Fruit fly (Drosophila melanogaster) whole organism, pupa: ENCODE measurements around the gene obst-H.

ENCODE experiments used
- CG10348 ChIP-seq: fragments of 200-800 bp; sonication (Bioruptor generic); IDR thresholded peaks from 2 replicates; pipeline ENCODE4 v1.3.6; 2022; ENCODE audit warnings: missing biosample characterization, missing genetic modification characterization
- CG12605 ChIP-seq: fragments of 200-800 bp; sonication (Bioruptor generic); IDR thresholded peaks from 2 replicates; pipeline ENCODE4 v1.3.6; 2022; ENCODE audit warnings: missing biosample characterization, missing genetic modification characterization
- CG14655 ChIP-seq: fragments of 200-800 bp; sonication (Bioruptor generic); optimal IDR thresholded peaks from 3 replicates; lab custom pipeline; 2017; ENCODE audit warnings: mild to moderate bottlenecking, missing biosample characterization, missing genetic modification reagents, missing genetic modification characterization
- CG15710 ChIP-seq: fragments of 200-800 bp; sonication (Bioruptor generic); optimal IDR thresholded peaks from 2 replicates; lab custom pipeline; 2018; ENCODE audit warnings: missing biosample characterization, mild to moderate bottlenecking, missing genetic modification characterization, moderate library complexity
- CG17806 ChIP-seq: fragments of 200-800 bp; sonication (Bioruptor generic); optimal IDR thresholded peaks from 2 replicates; lab custom pipeline; 2018; ENCODE audit warnings: missing biosample characterization, mild to moderate bottlenecking, missing genetic modification characterization, moderate library complexity
- CG32121 ChIP-seq: fragments of 200-800 bp; sonication (Bioruptor generic); IDR thresholded peaks from 2 replicates; pipeline ENCODE4 v1.3.6; 2022; ENCODE audit warnings: missing biosample characterization, missing genetic modification characterization
- EcR ChIP-seq: fragments of 200-800 bp; sonication (Bioruptor generic); optimal IDR thresholded peaks from 3 replicates; lab custom pipeline; 2019; ENCODE audit warnings: missing biosample characterization, missing genetic modification characterization, mild to moderate bottlenecking, moderate library complexity, missing genetic modification reagents
- Ets98B ChIP-seq: fragments of 200-800 bp; sonication (Bioruptor generic); IDR thresholded peaks from 2 replicates; pipeline ENCODE4 v1.3.6; 2022; ENCODE audit warnings: missing biosample characterization, missing genetic modification characterization
- fd96Ca ChIP-seq: fragments of 200-800 bp; sonication (Bioruptor generic); IDR thresholded peaks from 3 replicates; pipeline ENCODE4 v1.3.6; 2022; ENCODE audit warnings: missing biosample characterization, missing genetic modification characterization
- gl ChIP-seq: fragments of 200-800 bp; sonication (Bioruptor generic); optimal IDR thresholded peaks from 2 replicates; lab custom pipeline; 2018; ENCODE audit warnings: missing biosample characterization, mild to moderate bottlenecking, missing genetic modification characterization
- rn ChIP-seq: fragments of 200-800 bp; sonication (Bioruptor generic); IDR thresholded peaks from 2 replicates; pipeline ENCODE4 v1.3.6; 2022; ENCODE audit warnings: missing biosample characterization, missing genetic modification characterization

DNA sequence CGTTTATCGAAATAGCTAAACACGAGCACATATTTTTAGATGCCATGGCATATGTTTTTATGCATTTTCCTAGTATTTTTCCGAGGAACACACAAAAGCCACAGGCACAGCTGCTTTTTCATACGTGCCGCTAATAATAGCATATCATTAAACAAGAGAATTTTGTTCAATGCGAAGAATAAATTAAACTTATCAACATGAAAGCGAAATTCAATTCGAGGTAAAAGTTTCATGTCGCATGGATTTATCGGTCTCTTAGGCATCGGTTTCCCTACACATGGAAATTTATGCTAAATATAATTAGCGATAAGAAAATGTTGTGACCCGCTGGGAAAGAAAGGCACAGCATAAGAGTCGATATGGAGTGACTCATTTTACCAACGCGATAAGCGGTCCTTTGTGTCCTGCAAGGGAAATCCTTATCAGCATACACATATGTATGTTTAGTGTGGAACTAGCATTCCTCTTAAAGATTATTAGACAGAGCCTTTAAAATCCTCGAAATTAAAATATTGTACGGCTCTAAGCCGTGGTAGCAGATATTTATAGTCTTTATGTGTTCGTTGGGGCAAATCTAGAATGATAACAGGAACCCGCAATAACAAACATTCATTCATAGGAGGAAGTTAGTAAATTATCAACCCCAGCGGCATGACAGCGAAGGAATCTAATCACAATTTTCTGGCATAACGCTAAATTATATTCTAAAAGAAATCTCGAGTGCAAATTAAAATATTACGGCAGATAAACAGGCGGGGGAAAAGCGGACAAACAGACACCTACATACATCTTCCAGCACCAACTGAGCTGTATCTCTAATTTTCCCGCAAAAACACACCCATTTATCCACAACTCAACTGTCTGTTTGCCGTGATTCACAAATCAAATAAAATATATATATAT is 2.6 kb upstream of the obst-H start, which contains the start of gene CG43248:
- no peak for TF ChIP-seq Ets98B
- no peak for TF ChIP-seq EcR
- no peak for TF ChIP-seq fd96Ca (GFP tag; lab: Robert Waterston, UW)
- TF ChIP-seq rn: no peak
- TF ChIP-seq gl (tag; lab: Kevin White, UChicago): no peak
- TF ChIP-seq CG10348 (GFP tag; lab: Robert Waterston, UW): no peak
- TF ChIP-seq CG15710 (tag; lab: Kevin White, UChicago): no peak
- no peak for TF ChIP-seq CG12605 (GFP tag; lab: Robert Waterston, UW)
- TF ChIP-seq CG32121 (GFP tag; lab: Robert Waterston, UW): no peak
- no peak for TF ChIP-seq CG14655
- TF ChIP-seq CG17806 (tag; lab: Kevin White, UChicago): no peak
